Fruit fly (Drosophila melanogaster) whole organism, embryonic: ENCODE results near the gene CG9132.
A peak's percentile ranks its signal among the peaks of the same experiment; 100 is the strongest.

ENCODE experiments used
- Abd-B ChIP-seq: fragments of 200-800 bp; sonication (Bioruptor generic); optimal IDR thresholded peaks from 2 replicates; lab custom pipeline; 2018; ENCODE audit warnings: missing biosample characterization, mild to moderate bottlenecking, missing genetic modification characterization, moderate library complexity
- Ada2b ChIP-seq: fragments of 200-800 bp; sonication (Bioruptor generic); IDR thresholded peaks from 2 replicates; pipeline ENCODE4 v1.3.6; 2022; ENCODE audit warnings: missing biosample characterization, missing genetic modification characterization
- Asciz ChIP-seq: fragments of 200-800 bp; sonication (Bioruptor generic); optimal IDR thresholded peaks from 2 replicates; lab custom pipeline; 2017; ENCODE audit warnings: missing biosample characterization, mild to moderate bottlenecking, missing genetic modification characterization, missing genetic modification reagents
- B-H1 ChIP-seq: fragments of 200-800 bp; sonication (Bioruptor generic); IDR thresholded peaks from 3 replicates; pipeline ENCODE4 v1.3.6; 2022; ENCODE audit warnings: missing biosample characterization, missing genetic modification characterization
- CG11398 ChIP-seq: fragments of 200-800 bp; sonication (Bioruptor generic); optimal IDR thresholded peaks from 2 replicates; lab custom pipeline; 2016; ENCODE audit warnings: missing biosample characterization, missing genetic modification characterization
- CG11504 ChIP-seq: fragments of 200-800 bp; sonication (Bioruptor generic); optimal IDR thresholded peaks from 3 replicates; lab custom pipeline; 2019; ENCODE audit warnings: missing biosample characterization, mild to moderate bottlenecking, missing genetic modification characterization, moderate library complexity
- CG11696 ChIP-seq: fragments of 200-800 bp; sonication (Bioruptor generic); IDR thresholded peaks from 2 replicates; pipeline ENCODE4 v1.3.6; 2022; ENCODE audit warnings: missing biosample characterization, missing genetic modification characterization
- CG13287 ChIP-seq: fragments of 200-800 bp; sonication (Bioruptor generic); IDR thresholded peaks from 2 replicates; pipeline ENCODE4 v1.3.6; 2022; ENCODE audit warnings: missing biosample characterization, missing genetic modification characterization; ENCODE audit not compliant: partially characterized antibody
- CG13424 ChIP-seq: fragments of 200-800 bp; sonication (Bioruptor generic); optimal IDR thresholded peaks from 2 replicates; lab custom pipeline; 2019; ENCODE audit warnings: missing biosample characterization, mild to moderate bottlenecking, missing genetic modification characterization, moderate library complexity
- CG13624 ChIP-seq: fragments of 200-800 bp; sonication (Bioruptor generic); optimal IDR thresholded peaks from 2 replicates; lab custom pipeline; 2016; ENCODE audit warnings: missing biosample characterization, missing genetic modification characterization
- CG14860 ChIP-seq: fragments of 200-800 bp; sonication (Bioruptor generic); IDR thresholded peaks from 3 replicates; pipeline ENCODE4 v1.3.6; 2022; ENCODE audit warnings: missing biosample characterization, missing genetic modification characterization; ENCODE audit not compliant: partially characterized antibody
- CG15073 ChIP-seq: fragments of 200-800 bp; sonication (Bioruptor generic); optimal IDR thresholded peaks from 2 replicates; lab custom pipeline; 2016; ENCODE audit warnings: missing biosample characterization, missing genetic modification characterization
- CG18262 ChIP-seq: fragments of 200-800 bp; optimal IDR thresholded peaks from 3 replicates; lab custom pipeline; 2019; ENCODE audit warnings: missing biosample characterization, mild to moderate bottlenecking, missing genetic modification characterization, moderate library complexity
- CG2712 ChIP-seq: fragments of 200-800 bp; optimal IDR thresholded peaks from 3 replicates; lab custom pipeline; 2019; ENCODE audit warnings: missing biosample characterization, mild to moderate bottlenecking, missing genetic modification characterization, moderate library complexity
- CG2875 ChIP-seq: fragments of 200-800 bp; sonication (Bioruptor generic); optimal IDR thresholded peaks from 2 replicates; lab custom pipeline; 2017; ENCODE audit warnings: missing biosample characterization, mild to moderate bottlenecking, missing genetic modification characterization, missing genetic modification reagents
- CG30431 ChIP-seq: fragments of 200-800 bp; sonication (Bioruptor generic); optimal IDR thresholded peaks from 2 replicates; lab custom pipeline; 2017; ENCODE audit warnings: missing biosample characterization, missing genetic modification characterization
- CG32532 ChIP-seq: fragments of 200-800 bp; sonication (Bioruptor generic); IDR thresholded peaks from 2 replicates; pipeline ENCODE4 v1.3.6; 2022; ENCODE audit warnings: missing biosample characterization, missing genetic modification characterization
- CG32772 ChIP-seq: fragments of 200-800 bp; sonication (Bioruptor generic); IDR thresholded peaks from 2 replicates; pipeline ENCODE4 v1.3.6; 2022; ENCODE audit warnings: missing biosample characterization, missing genetic modification characterization
- CG6813 ChIP-seq: fragments of 200-800 bp; sonication (Bioruptor generic); optimal IDR thresholded peaks from 2 replicates; lab custom pipeline; 2017; ENCODE audit warnings: missing biosample characterization, missing genetic modification characterization, mild to moderate bottlenecking, moderate library complexity, missing genetic modification reagents
- CG9817 ChIP-seq: fragments of 200-800 bp; sonication (Bioruptor generic); optimal IDR thresholded peaks from 2 replicates; lab custom pipeline; 2018; ENCODE audit warnings: missing biosample characterization, mild to moderate bottlenecking, missing genetic modification characterization, moderate library complexity
- CkIIα-i1 ChIP-seq: fragments of 200-800 bp; sonication (Bioruptor generic); IDR thresholded peaks from 2 replicates; pipeline ENCODE4 v1.3.6; 2022; ENCODE audit warnings: missing biosample characterization, missing genetic modification characterization
- Dll ChIP-seq: fragments of 200-800 bp; sonication (Bioruptor generic); IDR thresholded peaks from 4 replicates; pipeline ENCODE4 v1.3.6; 2022; ENCODE audit warnings: missing biosample characterization, missing genetic modification characterization; ENCODE audit not compliant: partially characterized antibody
- Doc2 ChIP-seq: fragments of 200-800 bp; sonication (Bioruptor generic); IDR thresholded peaks from 2 replicates; pipeline ENCODE4 v1.3.6; 2022; ENCODE audit warnings: missing biosample characterization, missing genetic modification characterization
- Fer2 ChIP-seq: fragments of 200-800 bp; sonication (Bioruptor generic); optimal IDR thresholded peaks from 2 replicates; lab custom pipeline; 2018; ENCODE audit warnings: missing biosample characterization, mild to moderate bottlenecking, missing genetic modification characterization, moderate library complexity
- Hey ChIP-seq: fragments of 200-800 bp; sonication (Bioruptor generic); optimal IDR thresholded peaks from 3 replicates; lab custom pipeline; 2018; ENCODE audit warnings: missing biosample characterization, mild to moderate bottlenecking, missing genetic modification characterization
- MESR4 ChIP-seq: fragments of 200-800 bp; sonication (Bioruptor generic); optimal IDR thresholded peaks from 2 replicates; lab custom pipeline; 2018; ENCODE audit warnings: missing biosample characterization, mild to moderate bottlenecking, missing genetic modification characterization, moderate library complexity
- Max ChIP-seq: fragments of 200-800 bp; sonication (Bioruptor generic); optimal IDR thresholded peaks from 2 replicates; lab custom pipeline; 2016; ENCODE audit warnings: missing biosample characterization, mild to moderate bottlenecking, missing genetic modification characterization
- Mrtf ChIP-seq: fragments of 200-800 bp; sonication (Bioruptor generic); IDR thresholded peaks from 3 replicates; pipeline ENCODE4 v1.3.6; 2022; ENCODE audit warnings: missing biosample characterization, missing genetic modification characterization
- Neu2 ChIP-seq: fragments of 200-800 bp; sonication (Bioruptor generic); optimal IDR thresholded peaks from 3 replicates; lab custom pipeline; 2016; ENCODE audit warnings: missing biosample characterization, missing genetic modification characterization, borderline replicate concordance
- Rfx ChIP-seq: fragments of 200-800 bp; sonication (Bioruptor generic); IDR thresholded peaks from 2 replicates; pipeline ENCODE4 v1.3.6; 2022; ENCODE audit warnings: missing biosample characterization, missing genetic modification characterization
- Six4 ChIP-seq: fragments of 200-800 bp; sonication (Bioruptor generic); optimal IDR thresholded peaks from 2 replicates; lab custom pipeline; 2016; ENCODE audit warnings: missing biosample characterization, missing genetic modification characterization
- Sox100B ChIP-seq: fragments of 200-800 bp; sonication (Bioruptor generic); optimal IDR thresholded peaks from 3 replicates; lab custom pipeline; 2018; ENCODE audit warnings: missing biosample characterization, mild to moderate bottlenecking, missing genetic modification characterization
- Sox102F ChIP-seq: fragments of 200-800 bp; sonication (Bioruptor generic); optimal IDR thresholded peaks from 2 replicates; lab custom pipeline; 2018; ENCODE audit warnings: missing biosample characterization, mild to moderate bottlenecking, missing genetic modification characterization, moderate library complexity
- YL-1 ChIP-seq: fragments of 200-800 bp; sonication (Bioruptor generic); optimal IDR thresholded peaks from 3 replicates; lab custom pipeline; 2017; ENCODE audit warnings: missing biosample characterization, mild to moderate bottlenecking, missing genetic modification characterization
- chn ChIP-seq: fragments of 200-800 bp; sonication (Bioruptor generic); optimal IDR thresholded peaks from 2 replicates; lab custom pipeline; 2016; ENCODE audit warnings: missing biosample characterization, missing genetic modification characterization
- corto ChIP-seq: fragments of 200-800 bp; sonication (Bioruptor generic); optimal IDR thresholded peaks from 2 replicates; lab custom pipeline; 2016; ENCODE audit warnings: missing biosample characterization, mild to moderate bottlenecking, missing genetic modification characterization, moderate library complexity
- crc ChIP-seq: fragments of 200-800 bp; sonication (Bioruptor generic); optimal IDR thresholded peaks from 2 replicates; lab custom pipeline; 2016; ENCODE audit warnings: missing biosample characterization, missing genetic modification characterization
- dati ChIP-seq: fragments of 200-800 bp; sonication (Bioruptor generic); IDR thresholded peaks from 2 replicates; pipeline ENCODE4 v1.3.6; 2022; ENCODE audit warnings: missing biosample characterization, missing genetic modification characterization
- ems ChIP-seq: fragments of 200-800 bp; sonication (Bioruptor generic); optimal IDR thresholded peaks from 3 replicates; lab custom pipeline; 2016; ENCODE audit warnings: missing biosample characterization, missing genetic modification characterization
- exex ChIP-seq: fragments of 200-800 bp; sonication (Bioruptor generic); optimal IDR thresholded peaks from 4 replicates; lab custom pipeline; 2018; ENCODE audit warnings: missing biosample characterization, mild to moderate bottlenecking, missing genetic modification characterization, moderate library complexity
- kay ChIP-seq: fragments of 200-800 bp; sonication (Bioruptor generic); optimal IDR thresholded peaks from 2 replicates; lab custom pipeline; 2016; ENCODE audit warnings: missing biosample characterization, missing genetic modification characterization
- lmd ChIP-seq: fragments of 200-800 bp; sonication (Bioruptor generic); IDR thresholded peaks from 2 replicates; pipeline ENCODE4 v1.3.6; 2022; ENCODE audit warnings: missing biosample characterization, missing genetic modification characterization
- lola ChIP-seq, 3 experiments: fragments of >200 bp in 2 of 3; fragments of 200-800 bp in 1 of 3; sonication (Bioruptor generic) in 1 of 3; optimal IDR thresholded peaks; 2 replicates each; lab custom pipeline; 2017 to 2019; ENCODE audit warnings: missing biosample characterization in 3 of 3, missing genetic modification characterization in 3 of 3, mild to moderate bottlenecking in 1 of 3, moderate library complexity in 1 of 3
- org-1 ChIP-seq: fragments of 200-800 bp; sonication (Bioruptor generic); optimal IDR thresholded peaks from 2 replicates; lab custom pipeline; 2017; ENCODE audit warnings: missing biosample characterization, missing genetic modification characterization
- pho ChIP-seq: fragments of 200-800 bp; sonication (Bioruptor generic); optimal IDR thresholded peaks from 2 replicates; lab custom pipeline; 2016; ENCODE audit warnings: missing biosample characterization, missing genetic modification characterization
- pnt ChIP-seq: fragments of 200-800 bp; sonication (Bioruptor generic); optimal IDR thresholded peaks from 3 replicates; lab custom pipeline; 2016; ENCODE audit warnings: missing biosample characterization, missing genetic modification characterization
- row ChIP-seq: fragments of 200-800 bp; sonication (Bioruptor generic); IDR thresholded peaks from 3 replicates; pipeline ENCODE4 v1.3.6; 2022; ENCODE audit warnings: missing biosample characterization, missing genetic modification characterization
- stc ChIP-seq: fragments of 200-800 bp; sonication (Bioruptor generic); IDR thresholded peaks from 2 replicates; pipeline ENCODE4 v1.3.6; 2022; ENCODE audit warnings: missing biosample characterization, missing genetic modification characterization
- tin ChIP-seq: fragments of 200-800 bp; sonication (Bioruptor generic); optimal IDR thresholded peaks from 3 replicates; lab custom pipeline; 2016; ENCODE audit warnings: missing biosample characterization, missing genetic modification characterization
- twi ChIP-seq: fragments of 200-800 bp; optimal IDR thresholded peaks from 2 replicates; lab custom pipeline; 2019; ENCODE audit warnings: missing biosample characterization, mild to moderate bottlenecking, missing genetic modification characterization, moderate library complexity
- unc-4 ChIP-seq: fragments of 200-800 bp; sonication (Bioruptor generic); IDR thresholded peaks from 2 replicates; pipeline ENCODE4 v1.3.6; 2022; ENCODE audit warnings: missing biosample characterization, missing genetic modification characterization; ENCODE audit not compliant: partially characterized antibody

The CG9132 gene

dm6 chrX:16848978-16849377 is 48.5 kb upstream of the CG9132 start (continued):
- TF ChIP-seq CkIIα-i1 (GFP tag; lab: Robert Waterston, UW) (no peak), CG32532 (no peak), exex (no peak), Sox102F (GFP tag; lab: Kevin White, UChicago) (peak; percentile 24), B-H1 (GFP tag; lab: Robert Waterston, UW) (no peak), Sox100B (GFP tag; lab: Kevin White, UChicago) (peak; percentile 7), pnt (GFP tag; lab: Kevin White, UChicago) (no peak), CG18262 (tag; lab: Kevin White, UChicago) (peak; percentile 6), stc (GFP tag; lab: Robert Waterston, UW) (no peak), crc (GFP tag; lab: Kevin White, UChicago) (no peak), CG14860 (GFP tag; lab: Robert Waterston, UW) (no peak), Six4 (GFP tag; lab: Kevin White, UChicago) (no peak), Doc2 (GFP tag; lab: Robert Waterston, UW) (no peak), chn (no peak), Max (no peak), kay (GFP tag; lab: Kevin White, UChicago) (no peak), Abd-B (GFP tag; lab: Kevin White, UChicago) (no peak), pho (GFP tag; lab: Kevin White, UChicago) (no peak), ems (GFP tag; lab: Kevin White, UChicago) (no peak), Rfx (GFP tag; lab: Robert Waterston, UW) (no peak), twi (tag; lab: Kevin White, UChicago) (no peak), dati (GFP tag; lab: Robert Waterston, UW) (no peak), tin (GFP tag; lab: Kevin White, UChicago) (no peak), Fer2 (tag; lab: Kevin White, UChicago) (no peak), CG2875 (GFP tag; lab: Kevin White, UChicago) (no peak), CG30431 (no peak), org-1 (GFP tag; lab: Kevin White, UChicago) (no peak), Dll (no peak), unc-4 (GFP tag; lab: Robert Waterston, UW) (no peak), CG13424 (tag; lab: Kevin White, UChicago) (peak; percentile 12), Hey (no peak), CG9817 (tag; lab: Kevin White, UChicago) (no peak), Ada2b (GFP tag; lab: Robert Waterston, UW) (no peak), lmd (GFP tag; lab: Robert Waterston, UW) (0 out of 2 replicates have a peak, but pooled peaks have one; percentile 18), row (peak; percentile 45; the same call in 2 of the 3 replicates), CG6813 (GFP tag; lab: Kevin White, UChicago) (no peak), CG11398 (GFP tag; lab: Kevin White, UChicago) (no peak), CG11696 (no peak), CG32772 (GFP tag; lab: Robert Waterston, UW) (0 out of 2 replicates have a peak, but pooled peaks have one; percentile 17), CG13287 (GFP tag; lab: Robert Waterston, UW) (no peak), CG13624 (no peak), Neu2 (GFP tag; lab: Kevin White, UChicago) (no peak), MESR4 (no peak), Asciz (GFP tag; lab: Kevin White, UChicago) (no peak), lola (GFP tag; optimal IDR thresholded peaks at IDR 0.05; lab: Kevin White, UChicago) (no peak), CG2712 (peak; percentile 16), corto (no peak), CG15073 (GFP tag; lab: Kevin White, UChicago) (no peak), YL-1 (GFP tag; lab: Kevin White, UChicago) (no peak), CG11504 (peak; percentile 37), Mrtf (GFP tag; lab: Robert Waterston, UW) (no peak)
